Worm (Caenorhabditis elegans): Measurements from ENCODE around the gene K10D6.4.

The K10D6.4 gene

ce11 chrV:11234350-11234749, 32.6 kb downstream of the K10D6.4 start, which contains the start of gene T19B10.5:
TSS of gene T19B10.5 (plus strand) at chrV:11234650.
- TF ChIP-seq B0261.1 (tag; optimal IDR thresholded peaks at IDR 0.05) (no peak), somi-1 (GFP tag; optimal IDR thresholded peaks at IDR 0.05) (no peak), F37B4.10 (GFP tag; IDR thresholded peaks at IDR 0.05) (no peak), madf-6 (GFP tag; IDR thresholded peaks at IDR 0.05) (no peak), mel-28 (tag; optimal IDR thresholded peaks at IDR 0.05; ENCODE audit: borderline replicate concordance) (no peak), hmg-1.2 (GFP tag; IDR thresholded peaks at IDR 0.05) (no peak), pha-4 (tag; optimal IDR thresholded peaks at IDR 0.05) (no peak)

DNA sequence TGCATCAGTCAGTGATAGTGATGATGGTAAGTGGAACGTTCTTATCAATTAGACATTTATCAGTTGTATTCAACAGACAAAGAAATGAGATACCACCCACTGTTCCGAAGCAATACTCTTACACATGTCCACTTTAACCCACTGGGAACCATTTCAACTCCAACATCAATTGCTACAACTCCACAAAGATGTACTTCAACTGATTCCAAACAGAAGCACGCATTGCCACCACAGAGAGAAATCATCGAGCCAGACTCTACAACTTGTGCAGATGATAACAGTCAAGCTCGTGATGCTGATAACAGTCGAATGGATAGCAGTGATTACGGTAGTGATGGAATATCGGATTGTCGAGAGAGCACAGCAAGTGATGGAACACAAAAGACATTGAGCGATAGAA, 34.2 kb downstream of the K10D6.4 start:
- TF ChIP-seq mcd-1 (GFP tag; IDR thresholded peaks at IDR 0.05) (no peak), F57A8.1 (GFP tag; optimal IDR thresholded peaks at IDR 0.05) (no peak), nhr-80 (tag; optimal IDR thresholded peaks at IDR 0.05) (peak; percentile 81), ets-4 (GFP tag; optimal IDR thresholded peaks at IDR 0.05) (peak; percentile 14), F37B4.10 (GFP tag; IDR thresholded peaks at IDR 0.05) (no peak), him-1 (tag; optimal IDR thresholded peaks at IDR 0.05) (no peak), F55B11.4 (tag; optimal IDR thresholded peaks at IDR 0.05; ENCODE audit: borderline replicate concordance, insufficient read depth) (no peak), attf-3 (GFP tag; conservative IDR thresholded peaks at IDR 0.05) (no peak), nhr-179 (tag; optimal IDR thresholded peaks at IDR 0.05) (no peak), ceh-79 (tag; optimal IDR thresholded peaks at IDR 0.05) (no peak), F39B2.1 (GFP tag; IDR thresholded peaks at IDR 0.05) (no peak)

DNA sequence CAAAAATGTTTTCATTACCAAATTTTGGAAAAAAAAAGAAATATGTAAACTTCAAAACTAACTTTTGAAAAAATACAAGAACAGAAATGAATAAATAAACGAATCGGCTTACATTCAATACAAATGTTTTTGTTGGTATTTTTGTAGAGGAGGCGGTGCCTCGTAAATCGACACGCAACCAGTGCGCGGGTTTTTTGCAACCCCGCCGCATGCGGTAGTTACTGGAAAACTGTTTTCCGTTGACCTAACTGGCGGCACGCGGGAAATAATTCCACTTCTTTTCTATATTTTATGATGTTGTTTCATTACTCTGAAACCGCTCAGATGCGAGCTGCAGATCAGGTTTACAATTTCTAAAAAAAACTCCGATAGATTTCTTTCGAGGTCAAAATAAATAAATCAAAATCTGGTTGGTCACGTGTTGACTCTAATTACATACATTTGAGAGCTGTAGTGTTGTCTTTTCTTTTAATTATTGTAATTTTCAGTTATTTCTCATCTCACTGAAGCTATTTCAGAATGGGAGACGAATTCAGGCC, 37.5 kb downstream of the K10D6.4 start, which contains the start of the genes dvc-1 and ima-1:
TSS of gene dvc-1 (minus strand) at position 145 of the 539 bp plus-strand sequence.
TSS of gene ima-1 (plus strand) at position 489 of the 539 bp plus-strand sequence.
- TF ChIP-seq F39B2.1 (GFP tag; IDR thresholded peaks at IDR 0.05) (peak; percentile 67; the same call in 1 of the 2 replicates), hmg-1.2 (GFP tag; IDR thresholded peaks at IDR 0.05) (peak; percentile 70; the same call in 1 of the 2 replicates), unc-130 (GFP tag; optimal IDR thresholded peaks at IDR 0.05) (peak; percentile 90), nfya-1 (tag; optimal IDR thresholded peaks at IDR 0.05; ENCODE audit: borderline replicate concordance, insufficient read depth) (no peak), rec-8 (tag; optimal IDR thresholded peaks at IDR 0.05) (no peak), ztf-22 (GFP tag; optimal IDR thresholded peaks at IDR 0.05) (no peak), lsy-27 (tag; optimal IDR thresholded peaks at IDR 0.05; ENCODE audit: borderline replicate concordance, insufficient read depth) (no peak), F10E7.11 (tag; optimal IDR thresholded peaks at IDR 0.05) (no peak), F52B5.7 (tag; optimal IDR thresholded peaks at IDR 0.05) (no peak), lag-1 (GFP tag; IDR thresholded peaks at IDR 0.05) (no peak), ztf-28 (GFP tag; IDR thresholded peaks at IDR 0.05) (0 out of 2 replicates have a peak, but pooled peaks have one; percentile 43), rpc-1 (optimal IDR thresholded peaks at IDR 0.05) (peak; percentile 33), rpc-1 (tag; optimal IDR thresholded peaks at IDR 0.05) (no peak), madf-8 (GFP tag; conservative IDR thresholded peaks at IDR 0.05) (peak; percentile 93), T07F8.4 (tag; optimal IDR thresholded peaks at IDR 0.05) (no peak), let-526 (GFP tag; IDR thresholded peaks at IDR 0.05) (0 out of 2 replicates have a peak, but pooled peaks have one; percentile 23), hrde-1 (tag; optimal IDR thresholded peaks at IDR 0.05; ENCODE audit: borderline replicate concordance) (peak; percentile 35), ztf-26 (tag; optimal IDR thresholded peaks at IDR 0.05) (no peak), efl-1 (GFP tag; optimal IDR thresholded peaks at IDR 0.05) (peak; percentile 99), lir-1 (GFP tag; conservative IDR thresholded peaks at IDR 0.05) (no peak), F33H1.4 (GFP tag; IDR thresholded peaks at IDR 0.05) (peak; percentile 81), nfya-2 (GFP tag; IDR thresholded peaks at IDR 0.05) (no peak), ceh-40 (GFP tag; IDR thresholded peaks at IDR 0.05) (0 out of 2 replicates have a peak, but pooled peaks have one; percentile 41), dpl-1 (GFP tag; optimal IDR thresholded peaks at IDR 0.05) (peak; percentile 88), ama-1 (optimal IDR thresholded peaks at IDR 0.05) (no peak), ama-1 (GFP tag; optimal IDR thresholded peaks at IDR 0.05) (no peak), C06A6.2 (GFP tag; conservative IDR thresholded peaks at IDR 0.05) (no peak), nhr-179 (tag; optimal IDR thresholded peaks at IDR 0.05) (no peak), F57C9.4 (tag; optimal IDR thresholded peaks at IDR 0.05) (no peak), ceh-58 (GFP tag; IDR thresholded peaks at IDR 0.05) (no peak), akir-1 (GFP tag; optimal IDR thresholded peaks at IDR 0.05) (no peak), pbrm-1 (GFP tag; IDR thresholded peaks at IDR 0.05) (peak; percentile 60)
